Fruit fly (Drosophila melanogaster) whole organism, embryonic: ENCODE data around the gene arm.

ENCODE experiments used
- Adf1 ChIP-seq: fragments of 200-800 bp; sonication (Bioruptor generic); IDR thresholded peaks from 2 replicates; pipeline ENCODE4 v1.3.6; 2022; ENCODE audit warnings: missing biosample characterization, missing genetic modification characterization
- Awh ChIP-seq: fragments of 200-800 bp; sonication (Bioruptor generic); IDR thresholded peaks from 2 replicates; pipeline ENCODE4, ENCODE4 v1.3.6; 2022; ENCODE audit warnings: missing biosample characterization, missing genetic modification characterization
- CG11560 ChIP-seq: fragments of 200-800 bp; sonication (Bioruptor generic); IDR thresholded peaks from 3 replicates; pipeline ENCODE4 v1.3.6; 2022; ENCODE audit warnings: missing biosample characterization, missing genetic modification characterization
- CG1233 ChIP-seq: fragments of 200-800 bp; sonication (Bioruptor generic); optimal IDR thresholded peaks from 4 replicates; lab custom pipeline; 2018; ENCODE audit warnings: missing biosample characterization, mild to moderate bottlenecking, missing genetic modification characterization
- CG13894 ChIP-seq: fragments of 200-800 bp; sonication (Bioruptor generic); optimal IDR thresholded peaks from 3 replicates; lab custom pipeline; 2018; ENCODE audit warnings: missing biosample characterization, mild to moderate bottlenecking, missing genetic modification characterization, moderate library complexity
- CG14441 ChIP-seq: fragments of 200-800 bp; sonication (Bioruptor generic); IDR thresholded peaks from 2 replicates; pipeline ENCODE4 v1.3.6; 2022; ENCODE audit warnings: missing biosample characterization, missing genetic modification characterization
- CG1647 ChIP-seq: fragments of 200-800 bp; sonication (Bioruptor generic); optimal IDR thresholded peaks from 3 replicates; lab custom pipeline; 2016; ENCODE audit warnings: missing biosample characterization, missing genetic modification characterization
- CG17385 ChIP-seq: fragments of 200-800 bp; sonication (Bioruptor generic); optimal IDR thresholded peaks from 3 replicates; lab custom pipeline; 2018; ENCODE audit warnings: missing biosample characterization, mild to moderate bottlenecking, missing genetic modification characterization
- CG31224 ChIP-seq: fragments of 200-800 bp; sonication (Bioruptor generic); IDR thresholded peaks from 2 replicates; pipeline ENCODE4 v1.3.6; 2022; ENCODE audit warnings: missing biosample characterization, missing genetic modification characterization
- CG32767 ChIP-seq: fragments of 200-800 bp; sonication (Bioruptor generic); IDR thresholded peaks from 2 replicates; pipeline ENCODE4 v1.3.6; 2022; ENCODE audit warnings: missing biosample characterization, missing genetic modification characterization
- CG34224 ChIP-seq: fragments of 200-800 bp; sonication (Bioruptor generic); IDR thresholded peaks from 3 replicates; pipeline ENCODE4 v1.3.6; 2022; ENCODE audit warnings: missing biosample characterization, missing genetic modification characterization; ENCODE audit not compliant: partially characterized antibody
- CG3838 ChIP-seq: fragments of 200-800 bp; sonication (Bioruptor generic); optimal IDR thresholded peaks from 3 replicates; lab custom pipeline; 2016; ENCODE audit warnings: missing biosample characterization, missing genetic modification characterization
- CG6654 ChIP-seq: fragments of 200-800 bp; sonication (Bioruptor generic); optimal IDR thresholded peaks from 2 replicates; lab custom pipeline; 2017; ENCODE audit warnings: missing biosample characterization, mild to moderate bottlenecking, missing genetic modification characterization
- CG6854 ChIP-seq: fragments of 200-800 bp; sonication (Bioruptor generic); optimal IDR thresholded peaks from 3 replicates; lab custom pipeline; 2017; ENCODE audit warnings: missing biosample characterization, mild to moderate bottlenecking, missing genetic modification characterization
- CG7556 ChIP-seq: fragments of 200-800 bp; sonication (Bioruptor generic); optimal IDR thresholded peaks from 2 replicates; lab custom pipeline; 2017; ENCODE audit warnings: missing biosample characterization, mild to moderate bottlenecking, missing genetic modification characterization
- CG7928 ChIP-seq: fragments of 200-800 bp; sonication (Bioruptor generic); optimal IDR thresholded peaks from 2 replicates; lab custom pipeline; 2017; ENCODE audit warnings: missing biosample characterization, mild to moderate bottlenecking, missing genetic modification characterization
- CG7963 ChIP-seq: fragments of 200-800 bp; sonication (Bioruptor generic); IDR thresholded peaks from 3 replicates; pipeline ENCODE4 v1.3.6; 2022; ENCODE audit warnings: missing biosample characterization, missing genetic modification characterization; ENCODE audit not compliant: partially characterized antibody
- CG8765 ChIP-seq: fragments of 200-800 bp; sonication (Bioruptor generic); IDR thresholded peaks from 2 replicates; pipeline ENCODE4 v1.3.6; 2022; ENCODE audit warnings: missing biosample characterization, missing genetic modification characterization
- CG9797 ChIP-seq: fragments of 200-800 bp; sonication (Bioruptor generic); optimal IDR thresholded peaks from 3 replicates; lab custom pipeline; 2018; ENCODE audit warnings: missing biosample characterization, mild to moderate bottlenecking, missing genetic modification characterization
- CG9817 ChIP-seq: fragments of 200-800 bp; sonication (Bioruptor generic); optimal IDR thresholded peaks from 2 replicates; lab custom pipeline; 2018; ENCODE audit warnings: missing biosample characterization, mild to moderate bottlenecking, missing genetic modification characterization, moderate library complexity
- CG9932 ChIP-seq: fragments of 200-800 bp; sonication (Bioruptor generic); IDR thresholded peaks from 2 replicates; pipeline ENCODE4 v1.3.6; 2022; ENCODE audit warnings: missing biosample characterization, missing genetic modification characterization
- CTCF ChIP-seq: fragments of 200-800 bp; sonication (Bioruptor generic); optimal IDR thresholded peaks from 2 replicates; lab custom pipeline; 2017; ENCODE audit warnings: missing biosample characterization, mild to moderate bottlenecking, missing genetic modification characterization, moderate library complexity
- Fer1 ChIP-seq: fragments of 200-800 bp; sonication (Bioruptor generic); optimal IDR thresholded peaks from 2 replicates; lab custom pipeline; 2017; ENCODE audit warnings: missing biosample characterization, mild to moderate bottlenecking, missing genetic modification characterization
- H15 ChIP-seq: fragments of 200-800 bp; sonication (Bioruptor generic); IDR thresholded peaks from 3 replicates; pipeline ENCODE4 v1.3.6; 2022; ENCODE audit warnings: missing biosample characterization, missing genetic modification characterization
- H2.0 ChIP-seq: fragments of 200-800 bp; sonication (Bioruptor generic); IDR thresholded peaks from 2 replicates; pipeline ENCODE4 v1.3.6; 2022; ENCODE audit warnings: missing biosample characterization, missing genetic modification characterization
- Hsf ChIP-seq: fragments of 200-800 bp; sonication (Bioruptor generic); optimal IDR thresholded peaks from 3 replicates; lab custom pipeline; 2016; ENCODE audit warnings: missing biosample characterization, missing genetic modification characterization
- NC2α ChIP-seq: fragments of 200-800 bp; sonication (Bioruptor generic); optimal IDR thresholded peaks from 2 replicates; lab custom pipeline; 2016; ENCODE audit warnings: missing biosample characterization, missing genetic modification characterization
- Nf-YB ChIP-seq: fragments of 200-800 bp; sonication (Bioruptor generic); optimal IDR thresholded peaks from 3 replicates; lab custom pipeline; 2019; ENCODE audit warnings: missing biosample characterization, mild to moderate bottlenecking, missing genetic modification characterization, moderate library complexity
- Nf-YC ChIP-seq: fragments of 200-800 bp; optimal IDR thresholded peaks from 3 replicates; lab custom pipeline; 2019; ENCODE audit warnings: missing biosample characterization, mild to moderate bottlenecking, missing genetic modification characterization, moderate library complexity
- Oaz ChIP-seq: fragments of 200-800 bp; sonication (Bioruptor generic); IDR thresholded peaks from 2 replicates; pipeline ENCODE4 v1.3.6; 2022; ENCODE audit warnings: missing biosample characterization, missing genetic modification characterization
- Oli ChIP-seq: fragments of 200-800 bp; sonication (Bioruptor generic); optimal IDR thresholded peaks from 2 replicates; lab custom pipeline; 2018; ENCODE audit warnings: missing biosample characterization, mild to moderate bottlenecking, missing genetic modification characterization, moderate library complexity
- bsh ChIP-seq, 2 experiments: fragments of 200-800 bp; sonication (Bioruptor generic); optimal IDR thresholded peaks; 2 replicates each; lab custom pipeline; 2017 to 2018; ENCODE audit warnings: mild to moderate bottlenecking in 2 of 2, missing biosample characterization in 2 of 2, missing genetic modification characterization in 2 of 2, moderate library complexity in 1 of 2
- cato ChIP-seq: fragments of 200-800 bp; sonication (Bioruptor generic); optimal IDR thresholded peaks from 2 replicates; lab custom pipeline; 2016; ENCODE audit warnings: missing biosample characterization, missing genetic modification characterization, borderline replicate concordance
- caup ChIP-seq: fragments of 200-800 bp; sonication (Bioruptor generic); optimal IDR thresholded peaks from 3 replicates; lab custom pipeline; 2017; ENCODE audit warnings: missing biosample characterization, mild to moderate bottlenecking, missing genetic modification characterization, moderate library complexity; ENCODE audit not compliant: severe bottlenecking
- chif ChIP-seq, 2 experiments: fragments of 200-800 bp; sonication (Bioruptor generic); optimal IDR thresholded peaks; 3 replicates each; lab custom pipeline; 2016; ENCODE audit warnings: missing biosample characterization in 2 of 2, missing genetic modification characterization in 2 of 2
- chinmo ChIP-seq: fragments of 200-800 bp; sonication (Bioruptor generic); IDR thresholded peaks from 4 replicates; pipeline ENCODE4 v1.3.6; 2022; ENCODE audit warnings: missing biosample characterization, missing genetic modification characterization; ENCODE audit not compliant: partially characterized antibody
- da ChIP-seq: fragments of 200-800 bp; sonication (Bioruptor generic); optimal IDR thresholded peaks from 2 replicates; lab custom pipeline; 2016; ENCODE audit warnings: missing biosample characterization, missing genetic modification characterization
- dan ChIP-seq: fragments of 200-800 bp; sonication (Bioruptor generic); IDR thresholded peaks from 2 replicates; pipeline ENCODE4 v1.3.6; 2022; ENCODE audit warnings: missing biosample characterization, missing genetic modification characterization
- emc ChIP-seq: fragments of 200-800 bp; sonication (Bioruptor generic); optimal IDR thresholded peaks from 2 replicates; lab custom pipeline; 2016; ENCODE audit warnings: missing biosample characterization, missing genetic modification characterization
- h ChIP-seq: fragments of >200 bp; optimal IDR thresholded peaks from 2 replicates; lab custom pipeline; 2017
- ham ChIP-seq: fragments of 200-800 bp; sonication (Bioruptor generic); IDR thresholded peaks from 2 replicates; pipeline ENCODE4 v1.3.6; 2022; ENCODE audit warnings: missing biosample characterization, missing genetic modification characterization
- hb ChIP-seq: fragments of 200-800 bp; sonication (Bioruptor generic); IDR thresholded peaks from 3 replicates; pipeline ENCODE4 v1.3.6; 2022; ENCODE audit warnings: missing biosample characterization, missing genetic modification characterization; ENCODE audit not compliant: partially characterized antibody
- kay ChIP-seq: fragments of 200-800 bp; sonication (Bioruptor generic); optimal IDR thresholded peaks from 2 replicates; lab custom pipeline; 2016; ENCODE audit warnings: missing biosample characterization, missing genetic modification characterization
- mam ChIP-seq: fragments of 200-800 bp; sonication (Bioruptor generic); optimal IDR thresholded peaks from 3 replicates; lab custom pipeline; 2016; ENCODE audit warnings: missing biosample characterization, missing genetic modification characterization
- pzg ChIP-seq: fragments of 200-800 bp; sonication (Bioruptor generic); optimal IDR thresholded peaks from 3 replicates; lab custom pipeline; 2018; ENCODE audit warnings: missing biosample characterization, mild to moderate bottlenecking, missing genetic modification characterization, moderate library complexity
- ro ChIP-seq: fragments of 200-800 bp; sonication (Bioruptor generic); IDR thresholded peaks from 2 replicates; pipeline ENCODE4 v1.3.6; 2022; ENCODE audit warnings: missing biosample characterization, missing genetic modification characterization
- sim ChIP-seq: fragments of 200-800 bp; sonication (Bioruptor generic); IDR thresholded peaks from 2 replicates; pipeline ENCODE4 v1.3.6; 2022; ENCODE audit warnings: missing biosample characterization, missing genetic modification characterization
- ssp ChIP-seq: fragments of 200-800 bp; sonication (Bioruptor generic); IDR thresholded peaks from 2 replicates; pipeline ENCODE4 v1.3.6; 2022; ENCODE audit warnings: missing biosample characterization, missing genetic modification characterization
- sug ChIP-seq: fragments of 200-800 bp; optimal IDR thresholded peaks from 2 replicates; lab custom pipeline; 2019; ENCODE audit warnings: missing biosample characterization, mild to moderate bottlenecking, missing genetic modification characterization, moderate library complexity
- tio ChIP-seq: fragments of 200-800 bp; sonication (Bioruptor generic); optimal IDR thresholded peaks from 2 replicates; lab custom pipeline; 2017; ENCODE audit warnings: missing biosample characterization, missing genetic modification characterization, inconsistent platforms
- zen ChIP-seq: fragments of 200-800 bp; sonication (Bioruptor generic); optimal IDR thresholded peaks from 3 replicates; lab custom pipeline; 2018; ENCODE audit warnings: missing biosample characterization, mild to moderate bottlenecking, missing genetic modification characterization, moderate library complexity

The arm gene

dm6 chrX:1861620-1862184, 38.7 kb downstream of the arm start, which contains the start of gene deltaCOP (continued):
- TF ChIP-seq mam = peak; percentile 94
- TF ChIP-seq CG6654 (GFP tag; lab: Kevin White, UChicago) = peak; percentile 32
- TF ChIP-seq CG8765 = peak; percentile 62; the same call in 1 of the 2 replicates
- TF ChIP-seq H15 (GFP tag; lab: Robert Waterston, UW) = peak; percentile 66; the same call in 1 of the 3 replicates
- peak; percentile 60 for TF ChIP-seq Nf-YC (tag; lab: Kevin White, UChicago)
- TF ChIP-seq caup (GFP tag; lab: Kevin White, UChicago) = peak; percentile 86
- TF ChIP-seq pzg (GFP tag; lab: Kevin White, UChicago) = peak; percentile 39
- peak; percentile 77 for TF ChIP-seq CG7556 (GFP tag; lab: Kevin White, UChicago)
- peak; percentile 65; the same call in 1 of the 2 replicates for TF ChIP-seq ham (GFP tag; lab: Robert Waterston, UW)
- peak; percentile 88 for TF ChIP-seq CG1647 (GFP tag; lab: Kevin White, UChicago)
- peak; percentile 62 for TF ChIP-seq Oaz (GFP tag; lab: Robert Waterston, UW)
- TF ChIP-seq zen (tag; lab: Kevin White, UChicago) = peak; percentile 59
- peak; percentile 69 for TF ChIP-seq emc (GFP tag; lab: Kevin White, UChicago)
- peak; percentile 77 for TF ChIP-seq CG9797 (GFP tag; lab: Kevin White, UChicago)
- TF ChIP-seq CG9932 (GFP tag; lab: Robert Waterston, UW) = peak; percentile 89
- no peak for TF ChIP-seq CG6854 (GFP tag; lab: Kevin White, UChicago)
- TF ChIP-seq chif (GFP tag; optimal IDR thresholded peaks at IDR 0.05; lab: Kevin White, UChicago) = peak; percentile 84 to 89
- TF ChIP-seq da (GFP tag; lab: Kevin White, UChicago) = peak; percentile 88
- TF ChIP-seq Awh (GFP tag; lab: Robert Waterston, UW) = peak; percentile 67
- TF ChIP-seq CG14441 (GFP tag; lab: Robert Waterston, UW) = peak; percentile 75
- peak; percentile 77 for TF ChIP-seq Oli (tag; lab: Kevin White, UChicago)
- TF ChIP-seq hb (GFP tag; lab: Robert Waterston, UW) = no peak
- TF ChIP-seq CG13894 (tag; lab: Kevin White, UChicago) = peak; percentile 70
- peak; percentile 78 for TF ChIP-seq Fer1 (GFP tag; lab: Kevin White, UChicago)
- peak; percentile 78 for TF ChIP-seq kay (GFP tag; lab: Kevin White, UChicago)
- TF ChIP-seq CG32767 (GFP tag; lab: Robert Waterston, UW) = peak; percentile 72; the same call in 1 of the 2 replicates
- no peak for TF ChIP-seq h
- peak; percentile 73 for TF ChIP-seq CG1233 (GFP tag; lab: Kevin White, UChicago)
- TF ChIP-seq tio (GFP tag; lab: Kevin White, UChicago) = no peak
- peak; percentile 72 for TF ChIP-seq H2.0 (GFP tag; lab: Robert Waterston, UW)
- peak; percentile 45 for TF ChIP-seq Adf1 (GFP tag; lab: Robert Waterston, UW)
- TF ChIP-seq ro (GFP tag; lab: Robert Waterston, UW) = peak; percentile 31; the same call in 1 of the 2 replicates
- TF ChIP-seq CG34224 (GFP tag; lab: Robert Waterston, UW) = peak; percentile 23; the same call in 2 of the 3 replicates
- TF ChIP-seq ssp = peak; percentile 74
- TF ChIP-seq Hsf (GFP tag; lab: Kevin White, UChicago) = peak; percentile 92
- peak; percentile 64 for TF ChIP-seq NC2α (GFP tag; lab: Kevin White, UChicago)
- TF ChIP-seq CG7928 (GFP tag; lab: Kevin White, UChicago) = peak; percentile 56
- peak; percentile 79 for TF ChIP-seq CG31224 (GFP tag; lab: Robert Waterston, UW)
- peak; percentile 73 for TF ChIP-seq CG9817 (tag; lab: Kevin White, UChicago)
- TF ChIP-seq bsh (GFP tag; optimal IDR thresholded peaks at IDR 0.05; lab: Kevin White, UChicago) = peak; percentile 33 to 76
- peak; percentile 72; the same call in 2 of the 3 replicates for TF ChIP-seq CG11560 (tag; lab: Robert Waterston, UW)
- no peak for TF ChIP-seq chinmo (GFP tag; lab: Robert Waterston, UW)
- TF ChIP-seq cato (GFP tag; lab: Kevin White, UChicago) = peak; percentile 73
- no peak for TF ChIP-seq CG7963 (GFP tag; lab: Robert Waterston, UW)
- peak; percentile 49 for TF ChIP-seq CG3838 (GFP tag; lab: Kevin White, UChicago)
- TF ChIP-seq Nf-YB (GFP tag; lab: Kevin White, UChicago) = peak; percentile 50
- peak; percentile 78 for TF ChIP-seq sug (tag; lab: Kevin White, UChicago)
- TF ChIP-seq CTCF (GFP tag; lab: Kevin White, UChicago) = peak; percentile 36
- TF ChIP-seq dan (GFP tag; lab: Robert Waterston, UW) = no peak
- no peak for TF ChIP-seq sim
- TF ChIP-seq CG17385 (GFP tag; lab: Kevin White, UChicago) = peak; percentile 69
